Fruit fly (Drosophila melanogaster): ENCODE measurements around the gene SpdS.

The SpdS gene

DNA sequence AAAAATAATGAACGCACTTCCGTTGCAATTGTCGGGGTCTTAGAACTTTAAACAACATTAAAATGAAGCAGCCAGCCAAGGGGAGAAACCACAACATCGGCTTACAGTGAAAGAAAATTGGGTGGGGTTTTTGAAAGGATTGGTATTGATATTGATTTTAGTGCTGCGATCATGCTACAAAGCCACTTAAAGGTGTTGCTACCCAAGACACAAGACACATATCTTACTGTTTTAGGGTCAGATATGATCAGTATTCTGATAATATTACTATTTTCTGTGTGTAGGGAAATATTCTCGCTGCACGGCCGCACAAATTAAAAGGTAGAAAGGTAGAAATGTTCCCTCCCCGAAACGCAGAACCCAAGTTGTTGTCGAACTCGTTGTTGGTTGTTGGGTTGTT lies 26.4 kb upstream of the SpdS start:
- peak; percentile 44 for TF ChIP-seq Sox102F (GFP tag; optimal IDR thresholded peaks at IDR 0.05)
- peak; percentile 56 for TF ChIP-seq cyc (GFP tag; optimal IDR thresholded peaks at IDR 0.05)
- TF ChIP-seq Lpt (GFP tag; optimal IDR thresholded peaks at IDR 0.05), result peak; percentile 28
- TF ChIP-seq CG11762 (GFP tag; optimal IDR thresholded peaks at IDR 0.05; ENCODE audit: insufficient read depth), result peak; percentile 17
- peak; percentile 39; the same call in 1 of the 3 replicates for TF ChIP-seq CG8119 (GFP tag; IDR thresholded peaks at IDR 0.05)
- no peak for TF ChIP-seq Hr38 (GFP tag; optimal IDR thresholded peaks at IDR 0.05)
- TF ChIP-seq Eip75B (GFP tag; optimal IDR thresholded peaks at IDR 0.05), result peak; percentile 65
- TF ChIP-seq Eip93F (GFP tag; optimal IDR thresholded peaks at IDR 0.05), result no peak
- peak; percentile 7 for TF ChIP-seq CG6854 (GFP tag; optimal IDR thresholded peaks at IDR 0.05)
- TF ChIP-seq Ets21C (GFP tag; optimal IDR thresholded peaks at IDR 0.05), result peak; percentile 36
- peak; percentile 47 for TF ChIP-seq lz (GFP tag; optimal IDR thresholded peaks at IDR 0.05)
- TF ChIP-seq CG6792 (GFP tag; optimal IDR thresholded peaks at IDR 0.05), result peak; percentile 59
- no peak for TF ChIP-seq Blimp-1 (GFP tag; optimal IDR thresholded peaks at IDR 0.05)
- peak; percentile 31 for TF ChIP-seq net (GFP tag; optimal IDR thresholded peaks at IDR 0.05)
- no peak for TF ChIP-seq fkh (GFP tag; optimal IDR thresholded peaks at IDR 0.05)
- TF ChIP-seq fd59A (GFP tag; optimal IDR thresholded peaks at IDR 0.05), result peak; percentile 63
- no peak for TF ChIP-seq CG11902 (GFP tag; optimal IDR thresholded peaks at IDR 0.05)
- TF ChIP-seq CG8632 (GFP tag; optimal IDR thresholded peaks at IDR 0.05), result peak; percentile 35
- peak; percentile 61 for TF ChIP-seq OdsH (GFP tag; optimal IDR thresholded peaks at IDR 0.05)
- peak; percentile 13 for TF ChIP-seq vri (GFP tag; optimal IDR thresholded peaks at IDR 0.05)
- peak; percentile 67 for TF ChIP-seq esn (GFP tag; optimal IDR thresholded peaks at IDR 0.05)
- TF ChIP-seq CG3032 (tag; optimal IDR thresholded peaks at IDR 0.05), result peak; percentile 63
- TF ChIP-seq CG16779 (tag; optimal IDR thresholded peaks at IDR 0.05), result peak; percentile 25
- peak; percentile 71 for TF ChIP-seq Ets96B (tag; optimal IDR thresholded peaks at IDR 0.05)
- TF ChIP-seq salr (GFP tag; optimal IDR thresholded peaks at IDR 0.05), result peak; percentile 43 to 48
- peak; percentile 64 for TF ChIP-seq CG6808 (GFP tag; optimal IDR thresholded peaks at IDR 0.05)
- peak; percentile 69 for TF ChIP-seq CG10669 (GFP tag; optimal IDR thresholded peaks at IDR 0.05)
- TF ChIP-seq ss (GFP tag; optimal IDR thresholded peaks at IDR 0.05), result peak; percentile 28 to 35
- no peak for TF ChIP-seq Hr4 (GFP tag; optimal IDR thresholded peaks at IDR 0.05)
- peak; percentile 65; the same call in 2 of the 3 replicates for TF ChIP-seq CG6163 (GFP tag; IDR thresholded peaks at IDR 0.05)
- peak; percentile 75 for TF ChIP-seq svp (GFP tag)
- TF ChIP-seq Met (GFP tag; optimal IDR thresholded peaks at IDR 0.05), result peak; percentile 52
- peak; percentile 47 for TF ChIP-seq CG7368 (GFP tag; optimal IDR thresholded peaks at IDR 0.05)
- TF ChIP-seq fd85E (GFP tag; optimal IDR thresholded peaks at IDR 0.05), result no peak
- peak; percentile 61 for TF ChIP-seq dsx (GFP tag; optimal IDR thresholded peaks at IDR 0.05; ENCODE audit: poor library complexity, severe bottlenecking)
- peak; percentile 65 for TF ChIP-seq spab (GFP tag; optimal IDR thresholded peaks at IDR 0.05)
- no peak; the same call in 1 of the 2 replicates for TF ChIP-seq Gug (GFP tag; IDR thresholded peaks at IDR 0.05)
- TF ChIP-seq CG10631 (GFP tag; optimal IDR thresholded peaks at IDR 0.05), result peak; percentile 69
- TF ChIP-seq CG9139 (GFP tag; optimal IDR thresholded peaks at IDR 0.05), result no peak
- peak; percentile 88 for TF ChIP-seq Eip78C (GFP tag)
- TF ChIP-seq topi (GFP tag; optimal IDR thresholded peaks at IDR 0.05), result peak; percentile 54
- TF ChIP-seq pdm3 (GFP tag; optimal IDR thresholded peaks at IDR 0.05), result peak; percentile 63
- peak; percentile 43 for TF ChIP-seq CG8319 (GFP tag; optimal IDR thresholded peaks at IDR 0.05)
- peak; percentile 62 for TF ChIP-seq CG1621 (tag; optimal IDR thresholded peaks at IDR 0.05)
- TF ChIP-seq Sox14 (GFP tag; optimal IDR thresholded peaks at IDR 0.05), result peak; percentile 61
- TF ChIP-seq CG34406 (GFP tag; optimal IDR thresholded peaks at IDR 0.05), result peak; percentile 14
- TF ChIP-seq CG32006 (GFP tag; optimal IDR thresholded peaks at IDR 0.05), result peak; percentile 53
- TF ChIP-seq CG15336 (GFP tag; IDR thresholded peaks at IDR 0.05), result peak; percentile 43; the same call in 1 of the 2 replicates
- TF ChIP-seq eg (GFP tag; IDR thresholded peaks at IDR 0.05), result no peak
- TF ChIP-seq CG3919 (GFP tag; optimal IDR thresholded peaks at IDR 0.05), result peak; percentile 75
- peak; percentile 57 for TF ChIP-seq Hr39 (GFP tag; optimal IDR thresholded peaks at IDR 0.05)
- TF ChIP-seq dac (GFP tag; optimal IDR thresholded peaks at IDR 0.05), result no peak

Measured in whole organism, prepupa.